Fruit fly (Drosophila melanogaster) whole organism, wandering third instar larva: ENCODE results near the gene fru.

ENCODE experiments used
- Abd-B ChIP-seq: fragments of >200 bp; optimal IDR thresholded peaks from 2 replicates; lab custom pipeline; 2017; ENCODE audit warnings: missing biosample characterization, missing genetic modification characterization
- CG32264 ChIP-seq: fragments of 200-800 bp; sonication (Bioruptor generic); optimal IDR thresholded peaks from 2 replicates; lab custom pipeline; 2016; ENCODE audit warnings: missing biosample characterization, missing genetic modification characterization
- CG9705 ChIP-seq: fragments of 200-800 bp; sonication (Bioruptor generic); optimal IDR thresholded peaks from 2 replicates; lab custom pipeline; 2018; ENCODE audit warnings: missing biosample characterization, mild to moderate bottlenecking, missing genetic modification characterization
- CrebA ChIP-seq: fragments of 200-800 bp; sonication (Bioruptor generic); optimal IDR thresholded peaks from 2 replicates; lab custom pipeline; 2016; ENCODE audit warnings: missing biosample characterization, mild to moderate bottlenecking, missing genetic modification characterization, borderline replicate concordance
- Dfd ChIP-seq: fragments of >200 bp; optimal IDR thresholded peaks from 2 replicates; lab custom pipeline; 2017; ENCODE audit warnings: missing biosample characterization, missing genetic modification characterization
- Dif ChIP-seq: fragments of 200-275, 200-300 bp; sonication (Bioruptor generic); optimal IDR thresholded peaks from 2 replicates; lab custom pipeline; 2018; ENCODE audit warnings: missing biosample characterization, missing genetic modification characterization; ENCODE audit not compliant: partially characterized antibody
- GATAd ChIP-seq: sonication (Bioruptor generic); optimal IDR thresholded peaks from 2 replicates; lab custom pipeline; 2016; ENCODE audit warnings: missing biosample characterization, missing genetic modification characterization
- HLH106 ChIP-seq: fragments of 200-800 bp; optimal IDR thresholded peaks from 3 replicates; lab custom pipeline; 2019; ENCODE audit warnings: missing biosample characterization, mild to moderate bottlenecking, missing genetic modification characterization, moderate library complexity
- Hnf4 ChIP-seq: fragments of 200-800 bp; sonication (Bioruptor generic); optimal IDR thresholded peaks from 2 replicates; lab custom pipeline; 2016; ENCODE audit warnings: missing biosample characterization, mild to moderate bottlenecking, missing genetic modification characterization
- Hr78 ChIP-seq: fragments of >200 bp; optimal IDR thresholded peaks from 2 replicates; lab custom pipeline; 2017; ENCODE audit warnings: missing biosample characterization, missing genetic modification characterization
- Hr83 ChIP-seq: fragments of 200-300 bp; sonication (Bioruptor generic); optimal IDR thresholded peaks from 2 replicates; lab custom pipeline; 2016; ENCODE audit warnings: missing biosample characterization, mild to moderate bottlenecking, missing genetic modification characterization, moderate library complexity; ENCODE audit not compliant: poor library complexity, severe bottlenecking
- Jra ChIP-seq: sonication (Bioruptor generic); optimal IDR thresholded peaks from 2 replicates; lab custom pipeline; 2016; ENCODE audit warnings: missing biosample characterization, missing genetic modification characterization
- Mio ChIP-seq: sonication (Bioruptor generic); optimal IDR thresholded peaks from 2 replicates; lab custom pipeline; 2016; ENCODE audit warnings: missing biosample characterization, missing genetic modification characterization
- Myc ChIP-seq: fragments of >200 bp; optimal IDR thresholded peaks from 2 replicates; lab custom pipeline; 2017
- N ChIP-seq: fragments of >200 bp; optimal IDR thresholded peaks from 2 replicates; lab custom pipeline; 2018; ENCODE audit warnings: missing biosample characterization, missing external identifiers, missing genetic modification characterization
- OdsH ChIP-seq: fragments of 200-800 bp; sonication (Bioruptor generic); optimal IDR thresholded peaks from 2 replicates; lab custom pipeline; 2016; ENCODE audit warnings: missing biosample characterization, mild to moderate bottlenecking, missing genetic modification characterization
- Rel ChIP-seq, 2 experiments: fragments of 200-800 bp; sonication (Bioruptor generic) in 1 of 2; optimal IDR thresholded peaks; 2 replicates in 1 of 2; 3 replicates in 1 of 2; lab custom pipeline; 2016 to 2019; ENCODE audit warnings: mild to moderate bottlenecking in 2 of 2, missing biosample characterization in 2 of 2, missing genetic modification characterization in 2 of 2, moderate library complexity in 1 of 2
- Sp1 ChIP-seq: fragments of 200-800 bp; sonication (Bioruptor generic); optimal IDR thresholded peaks from 3 replicates; lab custom pipeline; 2019; ENCODE audit warnings: missing biosample characterization, mild to moderate bottlenecking, missing genetic modification characterization, moderate library complexity
- Vsx2 ChIP-seq: fragments of 200-300, 225-300 bp; sonication (Bioruptor generic); optimal IDR thresholded peaks from 2 replicates; lab custom pipeline; 2018; ENCODE audit warnings: missing biosample characterization, missing genetic modification characterization; ENCODE audit not compliant: partially characterized antibody
- br ChIP-seq: fragments of 200-800 bp; sonication (Bioruptor generic); optimal IDR thresholded peaks from 2 replicates; lab custom pipeline; 2016; ENCODE audit warnings: missing biosample characterization, missing genetic modification characterization
- brk ChIP-seq: fragments of 200-800 bp; sonication (Bioruptor generic); optimal IDR thresholded peaks from 2 replicates; lab custom pipeline; 2016; ENCODE audit warnings: missing biosample characterization, mild to moderate bottlenecking, missing genetic modification characterization
- dl ChIP-seq, 2 experiments: fragments of 175-275, 200-275 bp in 1 of 2; fragments of 200-275 bp in 1 of 2; sonication (Bioruptor generic); optimal IDR thresholded peaks; lab custom pipeline; 2018; ENCODE audit warnings: mild to moderate bottlenecking in 2 of 2, missing biosample characterization in 2 of 2, missing genetic modification characterization in 2 of 2, moderate library complexity in 2 of 2; ENCODE audit not compliant: partially characterized antibody in 2 of 2, insufficient read depth in 1 of 2
- dmrt93B ChIP-seq: fragments of 200-800 bp; sonication (Bioruptor generic); optimal IDR thresholded peaks from 2 replicates; lab custom pipeline; 2018; ENCODE audit warnings: missing biosample characterization, mild to moderate bottlenecking, missing genetic modification characterization
- dsf ChIP-seq: sonication (Bioruptor generic); optimal IDR thresholded peaks from 2 replicates; lab custom pipeline; 2016; ENCODE audit warnings: missing biosample characterization, missing genetic modification characterization, borderline replicate concordance
- ey ChIP-seq: fragments of 200-800 bp; sonication (Bioruptor generic); optimal IDR thresholded peaks from 2 replicates; lab custom pipeline; 2016; ENCODE audit warnings: missing biosample characterization, missing genetic modification characterization
- foxo ChIP-seq, 2 experiments: fragments of 200-800 bp; sonication (Bioruptor generic); optimal IDR thresholded peaks; 2 replicates in 1 of 2; 3 replicates in 1 of 2; lab custom pipeline; 2016 to 2017; ENCODE audit warnings: missing biosample characterization in 2 of 2, missing genetic modification characterization in 2 of 2
- fru ChIP-seq: fragments of 200-800 bp; sonication (Bioruptor generic); optimal IDR thresholded peaks from 3 replicates; lab custom pipeline; 2016; ENCODE audit warnings: missing biosample characterization, mild to moderate bottlenecking, missing genetic modification characterization
- h ChIP-seq: fragments of 200-800 bp; sonication (Bioruptor generic); optimal IDR thresholded peaks from 3 replicates; lab custom pipeline; 2016; ENCODE audit warnings: missing biosample characterization, mild to moderate bottlenecking, missing genetic modification characterization
- jim ChIP-seq: fragments of 175-275, 200-325 bp; sonication (Bioruptor generic); optimal IDR thresholded peaks from 2 replicates; lab custom pipeline; 2016; ENCODE audit warnings: missing biosample characterization, mild to moderate bottlenecking, missing genetic modification characterization
- lola ChIP-seq: fragments of >200 bp; optimal IDR thresholded peaks from 2 replicates; lab custom pipeline; 2017; ENCODE audit warnings: missing biosample characterization, missing genetic modification characterization
- pan ChIP-seq: fragments of >200 bp; optimal IDR thresholded peaks from 2 replicates; lab custom pipeline; 2017
- psq ChIP-seq: fragments of 200-800 bp; sonication (Bioruptor generic); optimal IDR thresholded peaks from 3 replicates; lab custom pipeline; 2017; ENCODE audit warnings: missing biosample characterization, mild to moderate bottlenecking, missing genetic modification characterization, moderate library complexity
- rgr ChIP-seq: fragments of 200-800 bp; sonication (Bioruptor generic); optimal IDR thresholded peaks from 3 replicates; lab custom pipeline; 2016; ENCODE audit warnings: missing biosample characterization, mild to moderate bottlenecking, missing genetic modification characterization
- sage ChIP-seq: fragments of 200-800 bp; sonication (Bioruptor generic); optimal IDR thresholded peaks from 2 replicates; lab custom pipeline; 2016; ENCODE audit warnings: missing biosample characterization, mild to moderate bottlenecking, missing genetic modification characterization
- sv ChIP-seq: fragments of 200-800 bp; sonication (Bioruptor generic); optimal IDR thresholded peaks from 3 replicates; lab custom pipeline; 2016; ENCODE audit warnings: missing biosample characterization, missing genetic modification characterization
- tai ChIP-seq: sonication (Bioruptor generic); optimal IDR thresholded peaks from 2 replicates; lab custom pipeline; 2016; ENCODE audit warnings: missing biosample characterization, missing genetic modification characterization
- usp ChIP-seq: fragments of >200 bp; optimal IDR thresholded peaks from 2 replicates; lab custom pipeline; 2017; ENCODE audit warnings: missing biosample characterization, missing genetic modification characterization
- woc ChIP-seq: sonication (Bioruptor generic); optimal IDR thresholded peaks from 2 replicates; lab custom pipeline; 2016; ENCODE audit warnings: missing biosample characterization, mild to moderate bottlenecking, missing genetic modification characterization

The fru gene

dm6 chr3R:18449896-18450637, 95.3 kb downstream of the fru start:
- TF ChIP-seq CG9705 (GFP tag; lab: Kevin White, UChicago) (no peak), tai (GFP tag; lab: Kevin White, UChicago) (no peak), HLH106 (no peak), Myc (lab: Kevin White, UChicago) (no peak), dsf (GFP tag; lab: Kevin White, UChicago) (no peak), sv (no peak), Hr78 (GFP tag; lab: Kevin White, UChicago) (no peak), dl (GFP tag; optimal IDR thresholded peaks at IDR 0.05; lab: Kevin White, UChicago; ENCODE audit: insufficient read depth in 1 of 2, partially characterized antibody in 2 of 2) (peak in 1 of 2 experiments; percentile 4), Mio (GFP tag; lab: Kevin White, UChicago) (no peak), CrebA (GFP tag; lab: Kevin White, UChicago) (no peak), fru (GFP tag; lab: Kevin White, UChicago) (peak; percentile 5), GATAd (no peak), ey (GFP tag; lab: Kevin White, UChicago) (no peak), psq (GFP tag; lab: Kevin White, UChicago) (no peak), jim (GFP tag; lab: Kevin White, UChicago) (no peak), brk (no peak), Dif (GFP tag; lab: Kevin White, UChicago) (no peak)

DNA sequence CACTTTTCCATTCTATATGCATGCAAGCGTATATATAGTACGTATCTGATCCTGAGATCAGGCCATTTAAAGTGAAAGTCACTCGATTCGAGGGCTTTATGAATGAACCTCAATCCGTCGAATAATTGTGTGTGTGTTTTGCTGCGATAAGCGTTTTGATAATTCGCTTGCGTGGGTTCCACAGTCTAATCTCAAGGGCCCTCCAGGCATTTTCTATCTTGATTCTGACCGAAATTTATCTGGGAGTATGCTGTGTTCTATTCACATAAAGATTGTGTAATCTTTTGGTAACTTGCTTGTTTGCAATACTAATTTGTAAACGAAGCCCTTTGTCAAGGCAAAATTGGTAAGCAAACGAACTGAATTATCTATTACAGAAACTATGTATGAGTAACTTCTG, 96.2 kb downstream of the fru start:
- TF ChIP-seq br (GFP tag; lab: Kevin White, UChicago), result no peak
- no peak for TF ChIP-seq h
- TF ChIP-seq usp (GFP tag; lab: Kevin White, UChicago), result no peak
- TF ChIP-seq rgr (GFP tag; lab: Kevin White, UChicago), result no peak
- no peak for TF ChIP-seq CG9705 (GFP tag; lab: Kevin White, UChicago)
- no peak for TF ChIP-seq woc
- no peak for TF ChIP-seq pan (lab: Kevin White, UChicago)
- TF ChIP-seq brk, result no peak
- no peak for TF ChIP-seq dsf (GFP tag; lab: Kevin White, UChicago)

dm6 chr3R:18448059-18448979, 97.1 kb downstream of the fru start:
- TF ChIP-seq Vsx2, result no peak
- peak; percentile 99 for TF ChIP-seq OdsH (GFP tag; lab: Kevin White, UChicago)
- TF ChIP-seq Myc (lab: Kevin White, UChicago), result no peak
- peak in 1 of 2 experiments; percentile 48 for TF ChIP-seq dl (GFP tag; optimal IDR thresholded peaks at IDR 0.05; lab: Kevin White, UChicago; ENCODE audit: insufficient read depth in 1 of 2, partially characterized antibody in 2 of 2)
- peak; percentile 99 for TF ChIP-seq woc
- peak; percentile 81 for TF ChIP-seq Jra
- TF ChIP-seq ey (GFP tag; lab: Kevin White, UChicago), result peak; percentile 99
- TF ChIP-seq sage, result peak; percentile 77
- peak; percentile 33 for TF ChIP-seq Hr83 (GFP tag; lab: Kevin White, UChicago)
- peak; percentile 83 for TF ChIP-seq CrebA (GFP tag; lab: Kevin White, UChicago)
- peak; percentile 71 for TF ChIP-seq dsf (GFP tag; lab: Kevin White, UChicago)
- TF ChIP-seq jim (GFP tag; lab: Kevin White, UChicago), result peak; percentile 95
- peak; percentile 97 for TF ChIP-seq br (GFP tag; lab: Kevin White, UChicago)
- TF ChIP-seq lola (GFP tag; lab: Kevin White, UChicago), result no peak
- peak; percentile 96 for TF ChIP-seq h
- peak; percentile 88 for TF ChIP-seq CG32264
- TF ChIP-seq brk, result peak; percentile 88
- no peak for TF ChIP-seq Hr78 (GFP tag; lab: Kevin White, UChicago)
- TF ChIP-seq pan (lab: Kevin White, UChicago), result no peak
- peak; percentile 90 to 99 for TF ChIP-seq foxo (GFP tag; optimal IDR thresholded peaks at IDR 0.05; lab: Kevin White, UChicago)
- peak; percentile 96 for TF ChIP-seq Hnf4
- TF ChIP-seq Mio (GFP tag; lab: Kevin White, UChicago), result peak; percentile 71
- TF ChIP-seq Rel (GFP tag; optimal IDR thresholded peaks at IDR 0.05; lab: Kevin White, UChicago), result peak; percentile 52
- TF ChIP-seq Rel (tag; optimal IDR thresholded peaks at IDR 0.05; lab: Kevin White, UChicago), result peak; percentile 12
- peak; percentile 97 for TF ChIP-seq rgr (GFP tag; lab: Kevin White, UChicago)
- peak; percentile 96 for TF ChIP-seq HLH106
- peak; percentile 85 for TF ChIP-seq tai (GFP tag; lab: Kevin White, UChicago)
- peak; percentile 96 for TF ChIP-seq psq (GFP tag; lab: Kevin White, UChicago)
- peak; percentile 98 for TF ChIP-seq fru (GFP tag; lab: Kevin White, UChicago)
- no peak for TF ChIP-seq sv
- TF ChIP-seq CG9705 (GFP tag; lab: Kevin White, UChicago), result peak; percentile 88
- peak; percentile 96 for TF ChIP-seq Dfd
- no peak for TF ChIP-seq Abd-B (GFP tag; lab: Kevin White, UChicago)
- TF ChIP-seq dmrt93B, result peak; percentile 97
- peak; percentile 25 for TF ChIP-seq N (GFP tag; lab: Kevin White, UChicago)
- no peak for TF ChIP-seq usp (GFP tag; lab: Kevin White, UChicago)
- peak; percentile 96 for TF ChIP-seq Sp1
- peak; percentile 67 for TF ChIP-seq GATAd
